Worm (Caenorhabditis elegans) whole organism, L2 larva: ENCODE measurements around the gene ptp-4A2.

Experiments used
- R02D3.7 ChIP-seq: fragments of 150-350 bp; optimal IDR thresholded peaks from 2 replicates; lab custom pipeline; 2014; ENCODE audit warnings: missing biosample characterization, missing genetic modification characterization
- Y55F3AM.14 ChIP-seq: fragments of 200-800 bp; sonication (Bioruptor generic); optimal IDR thresholded peaks from 2 replicates; lab custom pipeline; 2018; ENCODE audit warnings: mild to moderate bottlenecking, missing genetic modification characterization, missing compliant biosample characterization
- ZK546.5 ChIP-seq: sonication (generic microtip); optimal IDR thresholded peaks from 2 replicates; lab custom pipeline; 2017; ENCODE audit warnings: missing biosample characterization, missing genetic modification characterization
- alr-1 ChIP-seq: fragments of 150-350 bp; optimal IDR thresholded peaks from 2 replicates; lab custom pipeline; 2014; ENCODE audit warnings: missing biosample characterization, missing genetic modification characterization
- aly-2 ChIP-seq: fragments of 150-350 bp; optimal IDR thresholded peaks from 2 replicates; lab custom pipeline; 2014; ENCODE audit warnings: missing biosample characterization, missing genetic modification characterization
- ama-1 ChIP-seq: fragments of 150-350 bp; optimal IDR thresholded peaks from 2 replicates; lab custom pipeline; 2018; ENCODE audit warnings: inconsistent platforms
- ceh-16 ChIP-seq: fragments of 150-350 bp; optimal IDR thresholded peaks from 2 replicates; lab custom pipeline; 2014; ENCODE audit warnings: missing biosample characterization, missing genetic modification characterization
- ceh-82 ChIP-seq: fragments of 150-350 bp; optimal IDR thresholded peaks from 2 replicates; lab custom pipeline; 2014; ENCODE audit warnings: missing biosample characterization, missing genetic modification characterization
- crh-2 ChIP-seq: sonication (generic microtip); optimal IDR thresholded peaks from 2 replicates; lab custom pipeline; 2017; ENCODE audit warnings: missing biosample characterization, missing genetic modification characterization
- dmd-4 ChIP-seq: sonication (generic microtip); optimal IDR thresholded peaks from 2 replicates; lab custom pipeline; 2017; ENCODE audit warnings: missing biosample characterization, missing genetic modification characterization
- elt-1 ChIP-seq: fragments of 150-350 bp; optimal IDR thresholded peaks from 2 replicates; lab custom pipeline; 2014; ENCODE audit warnings: missing biosample characterization, missing genetic modification characterization
- elt-3 ChIP-seq: sonication (generic microtip); optimal IDR thresholded peaks from 2 replicates; lab custom pipeline; 2017; ENCODE audit warnings: missing biosample characterization, missing genetic modification characterization
- fos-1 ChIP-seq: fragments of 150-350 bp; optimal IDR thresholded peaks from 2 replicates; lab custom pipeline; 2014; ENCODE audit warnings: missing biosample characterization, missing genetic modification characterization
- gmeb-1 ChIP-seq: fragments of 150-350 bp; optimal IDR thresholded peaks from 2 replicates; lab custom pipeline; 2014; ENCODE audit warnings: missing biosample characterization, missing genetic modification characterization
- lin-13 ChIP-seq: fragments of 150-350 bp; optimal IDR thresholded peaks from 2 replicates; lab custom pipeline; 2014; ENCODE audit warnings: missing biosample characterization, missing genetic modification reagents, missing genetic modification characterization
- lin-39 ChIP-seq: fragments of 150-350 bp; optimal IDR thresholded peaks from 2 replicates; lab custom pipeline; 2014; ENCODE audit warnings: missing biosample characterization, missing genetic modification reagents, missing genetic modification characterization
- lsy-2 ChIP-seq, 2 experiments: fragments of 150-350 bp in 1 of 2; sonication (generic microtip) in 1 of 2; optimal IDR thresholded peaks; 2 replicates each; lab custom pipeline; 2014 to 2017; ENCODE audit warnings: missing biosample characterization in 2 of 2, missing genetic modification characterization in 2 of 2
- mbf-1 ChIP-seq: sonication (generic microtip); optimal IDR thresholded peaks from 2 replicates; lab custom pipeline; 2017; ENCODE audit warnings: missing biosample characterization, missing genetic modification characterization
- mdl-1 ChIP-seq, 2 experiments: fragments of 150-350 bp in 1 of 2; sonication (generic microtip) in 1 of 2; optimal IDR thresholded peaks; 2 replicates each; lab custom pipeline; 2017; ENCODE audit warnings: missing biosample characterization in 2 of 2, missing genetic modification characterization in 2 of 2
- nhr-11 ChIP-seq: fragments of 150-350 bp; optimal IDR thresholded peaks from 2 replicates; lab custom pipeline; 2014; ENCODE audit warnings: missing biosample characterization, missing genetic modification characterization
- nhr-129 ChIP-seq: fragments of 150-350 bp; optimal IDR thresholded peaks from 2 replicates; lab custom pipeline; 2014; ENCODE audit warnings: missing biosample characterization, missing genetic modification characterization
- nhr-23 ChIP-seq: fragments of 150-350 bp; optimal IDR thresholded peaks from 2 replicates; lab custom pipeline; 2014; ENCODE audit warnings: missing biosample characterization, missing genetic modification reagents, missing genetic modification characterization
- nhr-237 ChIP-seq: fragments of 150-350 bp; optimal IDR thresholded peaks from 2 replicates; lab custom pipeline; 2014; ENCODE audit warnings: missing biosample characterization, missing genetic modification characterization
- nhr-25 ChIP-seq: fragments of 150-350 bp; sonication (generic microtip); optimal IDR thresholded peaks from 3 replicates; lab custom pipeline; 2014; ENCODE audit warnings: missing biosample characterization, missing genetic modification characterization
- nhr-77 ChIP-seq: fragments of 150-350 bp; optimal IDR thresholded peaks from 2 replicates; lab custom pipeline; 2014; ENCODE audit warnings: missing biosample characterization, missing genetic modification characterization
- peb-1 ChIP-seq: fragments of 150-350 bp; optimal IDR thresholded peaks from 2 replicates; lab custom pipeline; 2014; ENCODE audit warnings: missing biosample characterization, missing genetic modification characterization
- sem-4 ChIP-seq: fragments of 150-350 bp; optimal IDR thresholded peaks from 2 replicates; lab custom pipeline; 2014; ENCODE audit warnings: missing biosample characterization, missing genetic modification reagents, missing genetic modification characterization
- skn-1 ChIP-seq: sonication (generic microtip); optimal IDR thresholded peaks from 2 replicates; lab custom pipeline; 2017; ENCODE audit warnings: missing biosample characterization, missing genetic modification characterization
- sma-3 ChIP-seq: sonication (generic microtip); optimal IDR thresholded peaks from 2 replicates; lab custom pipeline; 2016; ENCODE audit warnings: missing genetic modification reagents, missing genetic modification characterization, missing compliant biosample characterization
- snpc-4 ChIP-seq: fragments of 150-350 bp; optimal IDR thresholded peaks from 2 replicates; lab custom pipeline; 2014; ENCODE audit warnings: missing biosample characterization, missing genetic modification characterization
- unc-39 ChIP-seq: fragments of 150-350 bp; optimal IDR thresholded peaks from 2 replicates; lab custom pipeline; 2014; ENCODE audit warnings: missing biosample characterization, missing genetic modification characterization
- unc-55 ChIP-seq: fragments of 150-350 bp; sonication (generic microtip); optimal IDR thresholded peaks from 3 replicates; lab custom pipeline; 2014; ENCODE audit warnings: missing biosample characterization, missing genetic modification reagents, missing genetic modification characterization
- unc-62 ChIP-seq: fragments of 150-350 bp; optimal IDR thresholded peaks from 2 replicates; lab custom pipeline; 2014; ENCODE audit warnings: missing biosample characterization, missing genetic modification reagents, missing genetic modification characterization
- ztf-1 ChIP-seq: fragments of 200-800 bp; sonication (Bioruptor generic); conservative IDR thresholded peaks from 2 replicates; pipeline ENCODE4 v1.3.6; 2022; ENCODE audit warnings: missing genetic modification characterization, missing compliant biosample characterization
- ztf-11 ChIP-seq: sonication (generic microtip); optimal IDR thresholded peaks from 2 replicates; lab custom pipeline; 2017; ENCODE audit warnings: missing biosample characterization, missing genetic modification characterization

ptp-4A2 gene

ce11 chrX:3917013-3917412, 26.1 kb downstream of the ptp-4A2 start, which contains the start of gene T22B2.3:
Gene T22B2.3, plus strand, starts transcription at chrX:3917313.
- TF ChIP-seq peb-1 (tag; lab: Kevin White, UChicago) (no peak), unc-39 (no peak), aly-2 (tag; lab: Kevin White, UChicago) (no peak), elt-1 (tag; lab: Kevin White, UChicago) (no peak), nhr-25 (tag; lab: Kevin White, UChicago) (no peak), dmd-4 (tag; lab: Kevin White, UChicago) (no peak), ztf-11 (tag; lab: Kevin White, UChicago) (no peak), R02D3.7 (no peak), ceh-16 (tag; lab: Kevin White, UChicago) (no peak), ceh-82 (no peak), nhr-237 (tag; lab: Kevin White, UChicago) (no peak)

DNA sequence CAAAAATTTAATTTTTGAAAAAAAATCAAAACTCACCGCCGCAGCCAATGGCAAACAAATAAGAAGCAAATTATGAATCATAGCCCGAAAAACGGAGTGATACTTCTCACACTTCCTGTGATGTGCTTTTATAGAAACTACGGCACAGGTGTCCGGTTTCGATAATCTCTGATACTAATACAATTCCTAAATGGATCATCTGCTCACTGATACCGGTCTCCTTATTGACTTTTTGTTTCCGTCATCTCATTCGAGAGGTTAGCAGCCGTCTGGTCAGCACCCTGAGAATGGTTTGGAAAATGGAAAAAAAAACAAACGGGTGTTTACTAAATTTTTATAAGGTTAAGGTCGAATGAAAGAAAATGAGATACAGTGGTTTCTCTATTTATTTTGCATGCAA, 27.4 kb downstream of the ptp-4A2 start, which contains the start of gene idpp-9:
Gene idpp-9 (minus strand): TSS at position 101 of the 400 bp plus-strand sequence.
- TF ChIP-seq lin-39 (tag; lab: Kevin White, UChicago) (no peak), nhr-11 (no peak), snpc-4 (tag; lab: Kevin White, UChicago) (no peak), ztf-11 (tag; lab: Kevin White, UChicago) (no peak), lsy-2 (tag; optimal IDR thresholded peaks at IDR 0.05; lab: Kevin White, UChicago) (no peak), gmeb-1 (tag; lab: Kevin White, UChicago) (no peak)

DNA sequence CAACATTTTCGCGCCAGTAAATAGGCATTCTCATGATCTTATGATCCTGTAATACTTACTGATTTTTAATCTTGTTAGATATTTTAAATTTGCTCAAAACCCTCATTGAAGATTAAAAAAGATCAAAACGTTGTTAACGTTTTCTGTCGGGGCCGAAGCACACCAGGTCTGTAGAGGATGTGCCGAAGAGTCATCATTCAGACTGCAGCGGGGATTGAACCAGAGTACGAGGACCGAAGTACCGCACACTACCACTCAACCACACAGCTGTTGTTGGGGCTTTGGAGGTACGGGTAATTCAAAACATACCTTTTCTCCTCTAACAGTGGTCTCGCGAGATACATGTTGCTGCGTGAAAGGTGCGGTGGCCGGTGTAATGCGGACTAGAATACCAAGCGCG, 28.8 kb downstream of the ptp-4A2 start:
- TF ChIP-seq nhr-11 (no peak), skn-1 (tag; lab: Kevin White, UChicago) (no peak), nhr-129 (peak; percentile 25)

- no peak for TF ChIP-seq lin-13 (GFP tag; lab: Kevin White, UChicago)
- no peak for TF ChIP-seq skn-1 (tag; lab: Kevin White, UChicago)
- no peak for TF ChIP-seq elt-3 (tag; lab: Kevin White, UChicago)
- TF ChIP-seq ztf-1: no peak
- no peak for TF ChIP-seq ama-1
- TF ChIP-seq ZK546.5 (tag; lab: Kevin White, UChicago): no peak
- no peak for TF ChIP-seq Y55F3AM.14 (GFP tag; lab: Kevin White, UChicago)
- TF ChIP-seq mbf-1: no peak
- TF ChIP-seq nhr-25 (tag; lab: Kevin White, UChicago): no peak
- no peak for TF ChIP-seq ceh-82
- TF ChIP-seq crh-2 (tag; lab: Kevin White, UChicago): no peak
- no peak for TF ChIP-seq R02D3.7
- TF ChIP-seq alr-1 (tag; lab: Kevin White, UChicago): no peak
Observed at ce11 chrX:3911280-3911679, 31.8 kb downstream of the ptp-4A2 start, which contains the start of gene T22B2.5. Gene T22B2.5, minus strand, starts transcription at chrX:3911380.

ce11 chrX:3904568-3904967, 38.5 kb downstream of the ptp-4A2 start, which contains the start of gene sup-12:
Gene sup-12, plus strand, starts transcription at chrX:3904584.
- TF ChIP-seq unc-62 (GFP tag; lab: Kevin White, UChicago) (no peak), sem-4 (tag; lab: Kevin White, UChicago) (no peak), lin-39 (tag; lab: Kevin White, UChicago) (no peak), nhr-77 (tag; lab: Kevin White, UChicago) (no peak), aly-2 (tag; lab: Kevin White, UChicago) (no peak), crh-2 (tag; lab: Kevin White, UChicago) (no peak), nhr-11 (no peak), ztf-11 (tag; lab: Kevin White, UChicago) (no peak), nhr-237 (tag; lab: Kevin White, UChicago) (no peak), R02D3.7 (no peak), dmd-4 (tag; lab: Kevin White, UChicago) (no peak), unc-55 (GFP tag; lab: Kevin White, UChicago) (no peak), snpc-4 (tag; lab: Kevin White, UChicago) (no peak), nhr-129 (no peak), mdl-1 (tag; optimal IDR thresholded peaks at IDR 0.05; lab: Kevin White, UChicago) (no peak), alr-1 (tag; lab: Kevin White, UChicago) (no peak), fos-1 (tag; lab: Kevin White, UChicago) (no peak), nhr-23 (no peak), ZK546.5 (tag; lab: Kevin White, UChicago) (no peak), sma-3 (no peak)
